Fruit fly (Drosophila melanogaster): ENCODE results near the gene PIG-U.

PIG-U gene

DNA sequence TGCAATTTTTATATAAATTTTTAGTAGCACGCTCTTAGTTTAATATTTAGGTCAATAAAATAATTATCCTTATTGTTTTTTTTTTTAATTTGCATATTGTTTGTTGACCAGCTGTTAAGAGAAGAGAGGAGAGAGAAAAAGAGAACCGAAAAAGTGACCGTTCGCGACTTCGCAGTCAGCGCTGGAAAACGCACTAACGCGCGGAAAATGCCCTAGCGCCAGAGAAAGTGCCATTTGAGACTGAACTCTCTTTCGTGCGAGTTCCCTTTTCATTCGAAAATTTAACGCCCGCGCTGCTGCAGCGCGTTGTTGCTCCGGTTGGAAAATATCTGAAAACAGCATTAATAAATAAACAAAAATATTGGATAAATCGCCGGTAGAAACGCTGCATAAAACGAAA lies 28.2 kb downstream of the PIG-U start (continued):
- TF ChIP-seq Hr38 (GFP tag; optimal IDR thresholded peaks at IDR 0.05) = no peak

DNA sequence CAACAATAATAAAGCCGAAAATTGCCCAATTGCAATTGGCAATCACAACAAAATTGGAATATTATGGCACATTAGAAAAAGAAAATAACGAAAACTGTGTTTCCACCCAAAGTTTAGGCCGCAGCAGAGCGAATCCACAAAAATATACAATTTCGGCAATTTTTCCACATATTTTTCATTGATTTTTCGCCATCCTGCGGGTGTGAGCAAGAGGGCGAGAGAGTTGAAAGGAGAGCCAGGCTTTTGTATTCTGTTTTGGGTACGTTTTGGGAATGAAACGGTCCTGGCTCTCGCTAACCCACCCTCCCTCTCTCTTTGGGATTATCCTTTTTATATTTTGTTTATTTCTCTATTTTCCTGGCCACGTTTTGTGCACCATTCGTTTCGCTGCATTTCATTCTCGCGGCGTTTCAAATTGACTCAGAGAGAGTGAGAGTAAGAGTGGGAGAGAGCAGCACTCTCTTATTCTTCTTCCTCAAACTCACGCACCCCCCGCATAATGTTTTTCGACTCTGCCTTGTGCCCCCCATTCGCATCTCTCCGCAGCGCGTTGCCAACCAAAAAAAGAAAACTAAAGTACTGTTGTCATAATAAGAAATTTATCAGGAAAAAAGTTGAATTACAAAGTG lies 28.9 kb downstream of the PIG-U start:
- no peak for TF ChIP-seq spab (GFP tag; optimal IDR thresholded peaks at IDR 0.05)
- TF ChIP-seq CG32006 (GFP tag; optimal IDR thresholded peaks at IDR 0.05) = no peak
- TF ChIP-seq CG8119 (GFP tag; IDR thresholded peaks at IDR 0.05) = peak; percentile 25; the same call in 1 of the 3 replicates
- peak; percentile 70; the same call in 2 of the 3 replicates for TF ChIP-seq CG6163 (GFP tag; IDR thresholded peaks at IDR 0.05)
- no peak for TF ChIP-seq fd85E (GFP tag; optimal IDR thresholded peaks at IDR 0.05)
- peak; percentile 25 for TF ChIP-seq Sox102F (GFP tag; optimal IDR thresholded peaks at IDR 0.05)
- no peak for TF ChIP-seq CG3919 (GFP tag; optimal IDR thresholded peaks at IDR 0.05)
- TF ChIP-seq CG6854 (GFP tag; optimal IDR thresholded peaks at IDR 0.05) = peak; percentile 4
- no peak for TF ChIP-seq Met (GFP tag; optimal IDR thresholded peaks at IDR 0.05)
- TF ChIP-seq CG6276 (GFP tag; optimal IDR thresholded peaks at IDR 0.05) = peak; percentile 6
- peak; percentile 47 for TF ChIP-seq svp (GFP tag)
- no peak for TF ChIP-seq dac (GFP tag; optimal IDR thresholded peaks at IDR 0.05)
- peak in 1 of 2 experiments; percentile 12 for TF ChIP-seq ss (GFP tag; optimal IDR thresholded peaks at IDR 0.05)
- no peak for TF ChIP-seq achi (GFP tag; optimal IDR thresholded peaks at IDR 0.05)
- TF ChIP-seq Ets96B (tag; optimal IDR thresholded peaks at IDR 0.05) = no peak
- peak; percentile 40 for TF ChIP-seq Eip78C (GFP tag)
- TF ChIP-seq CG15336 (GFP tag; IDR thresholded peaks at IDR 0.05) = peak; percentile 44; the same call in 1 of the 2 replicates
- TF ChIP-seq CG7368 (GFP tag; optimal IDR thresholded peaks at IDR 0.05) = no peak
- TF ChIP-seq Gug (GFP tag; IDR thresholded peaks at IDR 0.05) = no peak
- TF ChIP-seq CG6792 (GFP tag; optimal IDR thresholded peaks at IDR 0.05) = no peak
- TF ChIP-seq Smox (GFP tag; optimal IDR thresholded peaks at IDR 0.05) = no peak

DNA sequence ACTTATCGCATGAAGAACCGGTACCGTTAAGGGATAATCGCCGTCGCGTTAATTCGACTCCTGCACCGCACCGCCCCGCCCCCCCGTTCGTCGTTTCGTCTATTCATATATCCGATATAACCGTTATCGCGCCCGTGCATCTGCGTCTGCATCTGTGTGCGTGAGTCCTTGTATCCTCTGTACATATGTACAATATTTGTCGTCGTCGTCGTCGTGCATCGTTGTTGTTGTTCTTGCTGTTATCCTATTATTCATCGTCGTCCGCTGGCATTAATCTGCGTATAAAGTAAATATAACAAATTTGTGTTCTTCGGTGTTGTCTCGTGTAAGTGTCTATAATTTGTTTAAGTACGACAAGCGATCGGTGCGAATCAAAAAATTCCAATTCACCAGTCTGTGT lies 29.7 kb downstream of the PIG-U start:
- no peak for TF ChIP-seq CG6854 (GFP tag; optimal IDR thresholded peaks at IDR 0.05)
- no peak for TF ChIP-seq CG9139 (GFP tag; optimal IDR thresholded peaks at IDR 0.05)
- TF ChIP-seq topi (GFP tag; optimal IDR thresholded peaks at IDR 0.05) = no peak
- TF ChIP-seq Gug (GFP tag; IDR thresholded peaks at IDR 0.05) = no peak
- no peak for TF ChIP-seq fd85E (GFP tag; optimal IDR thresholded peaks at IDR 0.05)
- no peak for TF ChIP-seq CG6163 (GFP tag; IDR thresholded peaks at IDR 0.05)
- no peak for TF ChIP-seq Ets21C (GFP tag; optimal IDR thresholded peaks at IDR 0.05)
- TF ChIP-seq CG7368 (GFP tag; optimal IDR thresholded peaks at IDR 0.05) = no peak

DNA sequence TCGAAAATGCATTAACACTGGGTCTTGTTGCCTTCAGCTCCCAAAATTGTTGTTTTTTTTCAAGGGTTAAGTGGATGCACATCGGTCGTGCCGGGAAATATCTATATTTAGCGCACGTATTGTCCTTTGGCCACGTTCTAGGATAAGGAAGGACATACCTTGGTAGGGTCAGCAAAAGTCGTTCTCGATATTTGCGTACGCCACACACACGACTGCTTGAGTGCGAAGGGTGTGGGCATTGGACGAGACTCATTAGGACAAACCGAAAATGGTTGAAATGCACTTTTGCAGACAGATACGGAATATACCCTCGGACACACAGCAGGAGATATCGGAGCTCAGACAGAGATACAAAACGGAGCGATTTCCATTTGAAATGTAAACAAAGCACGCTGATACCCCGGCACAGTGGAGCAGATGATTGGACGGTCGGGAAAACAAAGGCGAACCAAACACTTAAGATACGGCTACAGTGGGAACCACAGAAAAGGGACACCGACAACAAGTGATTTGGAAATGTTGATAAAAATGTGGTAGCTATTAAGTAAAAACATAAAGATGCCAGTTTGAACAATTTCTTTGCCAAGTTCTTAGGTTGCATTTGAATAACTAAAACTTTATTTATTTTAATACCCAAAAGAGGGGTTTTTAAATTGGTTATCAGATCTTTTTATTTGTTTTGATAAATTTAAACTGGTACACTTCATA lies 30.7 kb downstream of the PIG-U start:
- TF ChIP-seq svp (GFP tag) (peak; percentile 42), Sox14 (GFP tag; optimal IDR thresholded peaks at IDR 0.05) (peak; percentile 42), CG10669 (GFP tag; optimal IDR thresholded peaks at IDR 0.05) (no peak), CG31627 (GFP tag; optimal IDR thresholded peaks at IDR 0.05) (peak; percentile 3), CG32006 (GFP tag; optimal IDR thresholded peaks at IDR 0.05) (no peak), acj6 (GFP tag; optimal IDR thresholded peaks at IDR 0.05) (no peak), esn (GFP tag; optimal IDR thresholded peaks at IDR 0.05) (peak; percentile 5), fkh (GFP tag; optimal IDR thresholded peaks at IDR 0.05) (peak; percentile 27)

DNA sequence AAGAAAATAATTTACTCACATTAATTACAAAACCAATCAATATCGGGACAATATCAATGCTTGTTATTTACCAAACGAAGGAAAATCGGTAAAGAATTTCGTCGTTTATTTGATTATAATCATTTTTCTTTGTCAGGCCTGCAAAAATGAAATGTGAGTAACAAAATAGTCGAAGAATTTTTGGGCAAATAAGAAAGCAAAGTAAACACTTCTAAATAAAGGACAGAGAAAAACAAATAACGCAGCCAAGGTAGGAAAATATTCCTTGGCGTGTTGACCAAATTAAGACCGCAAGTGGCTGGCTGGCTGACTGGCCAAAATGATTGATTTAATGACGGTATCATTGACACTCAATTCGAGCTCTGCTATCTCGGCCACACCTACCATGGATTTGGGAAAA lies 33.2 kb downstream of the PIG-U start:
- TF ChIP-seq CG3919 (GFP tag; optimal IDR thresholded peaks at IDR 0.05) = no peak
- peak; percentile 9 for TF ChIP-seq fkh (GFP tag; optimal IDR thresholded peaks at IDR 0.05)

Data from whole organism, prepupa.